Worm (Caenorhabditis elegans): ENCODE data around the gene fbxa-192.

Gene fbxa-192

DNA sequence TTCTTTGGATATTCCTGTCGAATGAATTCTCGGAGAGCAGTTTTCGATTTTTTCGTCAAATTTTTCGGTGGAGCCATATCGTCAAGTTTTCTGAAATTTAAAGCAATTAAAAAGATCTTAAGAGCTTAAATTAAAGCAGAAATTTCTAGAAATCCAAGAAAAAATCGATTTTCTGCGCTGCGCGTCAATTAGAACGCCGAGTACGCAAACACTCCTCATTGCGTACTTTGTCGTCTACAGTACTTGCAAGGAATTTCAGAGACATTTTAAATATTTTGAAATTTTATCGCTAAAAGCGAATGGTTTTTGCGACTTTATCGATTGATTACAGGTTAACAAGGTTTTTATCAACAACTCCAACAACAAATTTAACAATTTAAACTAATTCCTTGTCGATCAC, 4.9 kb upstream of the fbxa-192 start (continued):
- no peak for TF ChIP-seq mxl-2 (GFP tag; conservative IDR thresholded peaks at IDR 0.05)
- no peak for TF ChIP-seq mdt-29 (GFP tag; IDR thresholded peaks at IDR 0.05)

DNA sequence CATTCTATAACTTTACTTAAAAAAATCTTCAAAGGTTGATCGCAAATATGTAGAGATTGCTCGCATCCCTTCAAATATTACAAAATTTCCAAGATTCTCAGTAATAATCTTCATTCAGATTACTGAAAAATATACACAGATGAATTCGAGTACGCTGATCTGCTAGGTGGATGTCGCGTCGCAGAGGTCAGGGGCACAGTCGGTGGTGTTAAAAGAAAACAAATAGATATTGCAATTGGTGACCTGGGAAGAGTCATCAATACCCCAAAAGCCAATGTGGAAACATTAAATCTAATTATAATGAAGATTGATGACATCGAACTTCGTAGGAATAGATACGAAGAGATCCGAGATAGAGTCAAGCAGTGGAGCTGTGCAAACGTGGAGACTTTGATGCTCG, 21.8 kb downstream of the fbxa-192 start, which contains the start of gene F57G4.10:
TSS of gene F57G4.10 (plus strand) at position 301 of the 400 bp plus-strand sequence.
- TF ChIP-seq attf-4 (tag; optimal IDR thresholded peaks at IDR 0.05) (no peak), ceh-62 (tag; optimal IDR thresholded peaks at IDR 0.05) (no peak), D1046.2 (GFP tag; IDR thresholded peaks at IDR 0.05) (no peak), ZK546.5 (tag; optimal IDR thresholded peaks at IDR 0.05) (no peak), hmg-1.1 (GFP tag; IDR thresholded peaks at IDR 0.05) (no peak), mxl-2 (GFP tag; conservative IDR thresholded peaks at IDR 0.05) (no peak), spr-1 (tag; optimal IDR thresholded peaks at IDR 0.05) (no peak), nhr-111 (GFP tag; optimal IDR thresholded peaks at IDR 0.05) (no peak), nhr-77 (tag; optimal IDR thresholded peaks at IDR 0.05) (no peak), ceh-28 (tag; optimal IDR thresholded peaks at IDR 0.05) (no peak), Y5F2A.4 (GFP tag; optimal IDR thresholded peaks at IDR 0.05) (no peak), dpl-1 (GFP tag; optimal IDR thresholded peaks at IDR 0.05) (no peak), unc-130 (GFP tag; optimal IDR thresholded peaks at IDR 0.05) (no peak), ceh-44 (GFP tag; IDR thresholded peaks at IDR 0.05) (no peak), madf-9 (GFP tag; conservative IDR thresholded peaks at IDR 0.05) (no peak), snpc-1.2 (GFP tag; IDR thresholded peaks at IDR 0.05) (no peak), duxl-1 (tag; optimal IDR thresholded peaks at IDR 0.05; ENCODE audit: poor library complexity) (no peak)

DNA sequence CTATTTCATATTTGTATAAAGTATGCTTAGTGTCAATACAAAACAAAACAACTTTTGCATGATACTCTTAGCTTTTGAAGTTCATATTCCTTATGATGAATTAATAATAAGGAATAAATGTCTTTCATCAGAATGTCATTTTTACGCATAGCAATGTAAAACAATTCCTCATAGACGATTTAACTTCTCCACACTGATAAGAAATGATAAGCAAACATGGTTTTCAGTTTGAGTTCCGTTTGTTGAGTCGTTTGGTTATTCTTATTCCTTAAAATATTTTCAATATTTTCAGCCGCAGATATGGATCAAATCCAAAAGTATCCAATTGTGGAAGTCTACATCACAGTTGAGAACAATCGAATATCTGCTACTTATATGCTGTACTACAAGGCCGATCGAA, 25.4 kb downstream of the fbxa-192 start, which contains the start of gene F57G4.11:
TSS of gene F57G4.11 (plus strand) at position 301 of the 400 bp plus-strand sequence.
- TF ChIP-seq saeg-2 (GFP tag; IDR thresholded peaks at IDR 0.05) (no peak), gei-8 (GFP tag; optimal IDR thresholded peaks at IDR 0.05) (no peak), lir-3 (tag; optimal IDR thresholded peaks at IDR 0.05) (no peak), aha-1 (tag) (no peak)

DNA sequence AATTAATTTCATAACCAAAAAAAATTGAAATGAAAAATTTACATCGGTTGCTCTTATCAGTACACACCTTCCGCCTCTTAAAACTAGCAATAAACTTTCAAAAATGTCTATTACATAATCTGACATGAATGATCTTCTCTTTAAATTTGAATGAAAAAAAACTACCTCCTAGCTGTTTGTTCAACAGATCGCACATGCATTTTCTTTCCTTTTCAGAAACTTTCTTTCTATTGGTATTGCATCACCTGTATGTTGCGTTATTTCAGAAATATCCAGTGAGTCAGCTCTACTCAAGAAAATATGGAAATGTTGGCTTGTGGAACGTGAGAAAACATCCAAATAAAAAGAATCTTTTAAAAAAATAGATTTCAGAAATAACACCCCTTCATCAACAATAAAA, 27.1 kb downstream of the fbxa-192 start, which contains the start of gene F57G4.1:
TSS of gene F57G4.1 (plus strand) at position 301 of the 400 bp plus-strand sequence.
- no peak for TF ChIP-seq arid-1 (GFP tag; conservative IDR thresholded peaks at IDR 0.05)
- TF ChIP-seq ztf-7 (tag; optimal IDR thresholded peaks at IDR 0.05) = no peak
- TF ChIP-seq mep-1 (tag; optimal IDR thresholded peaks at IDR 0.05) = no peak
- no peak for TF ChIP-seq ztf-11 (tag; optimal IDR thresholded peaks at IDR 0.05)
- TF ChIP-seq fkh-10 (GFP tag; optimal IDR thresholded peaks at IDR 0.05) = no peak
- no peak for TF ChIP-seq madf-5 (GFP tag; IDR thresholded peaks at IDR 0.05)
- TF ChIP-seq nhr-77 (tag; optimal IDR thresholded peaks at IDR 0.05) = no peak
- no peak for TF ChIP-seq lin-13 (GFP tag; optimal IDR thresholded peaks at IDR 0.05)
- TF ChIP-seq attf-4 (tag; optimal IDR thresholded peaks at IDR 0.05) = no peak
- TF ChIP-seq ZK546.5 (tag; optimal IDR thresholded peaks at IDR 0.05) = no peak
- TF ChIP-seq nhr-237 (tag; optimal IDR thresholded peaks at IDR 0.05) = no peak
- no peak for TF ChIP-seq zfp-2 (tag; optimal IDR thresholded peaks at IDR 0.05)
- no peak for TF ChIP-seq nhr-48 (tag; optimal IDR thresholded peaks at IDR 0.05)
- TF ChIP-seq dmd-6 (GFP tag; IDR thresholded peaks at IDR 0.05) = no peak
- TF ChIP-seq ceh-32 (tag; optimal IDR thresholded peaks at IDR 0.05; ENCODE audit: poor library complexity) = no peak
- no peak for TF ChIP-seq Y48G9A.11 (GFP tag; IDR thresholded peaks at IDR 0.05)
- no peak for TF ChIP-seq ama-1 (optimal IDR thresholded peaks at IDR 0.05)
- no peak for TF ChIP-seq T20F7.1 (GFP tag; optimal IDR thresholded peaks at IDR 0.05)
- no peak for TF ChIP-seq jun-1 (tag; optimal IDR thresholded peaks at IDR 0.05)
